Fruit fly (Drosophila melanogaster) whole organism, embryonic: ENCODE measurements around the gene CG12171.

Source experiments
- B-H2 ChIP-seq: fragments of 200-800 bp; sonication (Bioruptor generic); optimal IDR thresholded peaks from 2 replicates; lab custom pipeline; 2018; ENCODE audit warnings: missing biosample characterization, mild to moderate bottlenecking, missing genetic modification characterization
- CG11695 ChIP-seq: fragments of 200-800 bp; sonication (Bioruptor generic); IDR thresholded peaks from 3 replicates; pipeline ENCODE4 v1.3.6; 2022; ENCODE audit warnings: missing biosample characterization, missing genetic modification characterization
- CG12219 ChIP-seq: fragments of 200-800 bp; sonication (Bioruptor generic); optimal IDR thresholded peaks from 3 replicates; lab custom pipeline; 2018; ENCODE audit warnings: missing biosample characterization, mild to moderate bottlenecking, missing genetic modification characterization
- CG13296 ChIP-seq: fragments of 200-800 bp; sonication (Bioruptor generic); optimal IDR thresholded peaks from 3 replicates; lab custom pipeline; 2018; ENCODE audit warnings: missing biosample characterization, mild to moderate bottlenecking, missing genetic modification characterization
- CG13424 ChIP-seq: fragments of 200-800 bp; sonication (Bioruptor generic); optimal IDR thresholded peaks from 2 replicates; lab custom pipeline; 2019; ENCODE audit warnings: missing biosample characterization, mild to moderate bottlenecking, missing genetic modification characterization, moderate library complexity
- CG14965 ChIP-seq: fragments of 200-800 bp; sonication (Bioruptor generic); optimal IDR thresholded peaks from 2 replicates; lab custom pipeline; 2016; ENCODE audit warnings: missing biosample characterization, missing genetic modification characterization, borderline replicate concordance
- CG15269 ChIP-seq: fragments of 200-800 bp; sonication (Bioruptor generic); optimal IDR thresholded peaks from 2 replicates; lab custom pipeline; 2018; ENCODE audit warnings: missing biosample characterization, mild to moderate bottlenecking, missing genetic modification characterization, moderate library complexity
- CG15514 ChIP-seq: fragments of 200-800 bp; sonication (Bioruptor generic); optimal IDR thresholded peaks from 3 replicates; lab custom pipeline; 2017; ENCODE audit warnings: missing biosample characterization, missing genetic modification characterization, mild to moderate bottlenecking, moderate library complexity, missing genetic modification reagents
- CG1602 ChIP-seq: fragments of 200-800 bp; sonication (Bioruptor generic); optimal IDR thresholded peaks from 3 replicates; lab custom pipeline; 2016; ENCODE audit warnings: missing biosample characterization, missing genetic modification characterization
- CG17385 ChIP-seq: fragments of 200-800 bp; sonication (Bioruptor generic); optimal IDR thresholded peaks from 3 replicates; lab custom pipeline; 2018; ENCODE audit warnings: missing biosample characterization, mild to moderate bottlenecking, missing genetic modification characterization
- CG2120 ChIP-seq: fragments of 200-800 bp; sonication (Bioruptor generic); optimal IDR thresholded peaks from 3 replicates; lab custom pipeline; 2016; ENCODE audit warnings: missing biosample characterization, missing genetic modification characterization
- CG30431 ChIP-seq: fragments of 200-800 bp; sonication (Bioruptor generic); optimal IDR thresholded peaks from 2 replicates; lab custom pipeline; 2017; ENCODE audit warnings: missing biosample characterization, missing genetic modification characterization
- CG3163 ChIP-seq: fragments of 200-800 bp; sonication (Bioruptor generic); optimal IDR thresholded peaks from 3 replicates; lab custom pipeline; 2016; ENCODE audit warnings: missing biosample characterization, missing genetic modification characterization
- CG4360 ChIP-seq: fragments of 200-800 bp; sonication (Bioruptor generic); IDR thresholded peaks from 2 replicates; pipeline ENCODE4 v1.3.6; 2022; ENCODE audit warnings: missing biosample characterization, missing genetic modification characterization
- CG4854 ChIP-seq: fragments of 200-800 bp; sonication (Bioruptor generic); optimal IDR thresholded peaks from 2 replicates; lab custom pipeline; 2016; ENCODE audit warnings: missing biosample characterization, missing genetic modification characterization, inconsistent platforms
- CG7357 ChIP-seq: fragments of 200-800 bp; sonication (Bioruptor generic); IDR thresholded peaks from 3 replicates; pipeline ENCODE4 v1.3.6; 2022; ENCODE audit warnings: missing biosample characterization, missing genetic modification characterization
- CG7745 ChIP-seq: fragments of 200-800 bp; sonication (Bioruptor generic); optimal IDR thresholded peaks from 2 replicates; lab custom pipeline; 2018; ENCODE audit warnings: missing biosample characterization, mild to moderate bottlenecking, missing genetic modification characterization, moderate library complexity
- CG8924 ChIP-seq: fragments of 200-800 bp; optimal IDR thresholded peaks from 3 replicates; lab custom pipeline; 2019; ENCODE audit warnings: missing biosample characterization, mild to moderate bottlenecking, missing genetic modification characterization, moderate library complexity
- CG9437 ChIP-seq: fragments of 200-800 bp; sonication (Bioruptor generic); optimal IDR thresholded peaks from 2 replicates; lab custom pipeline; 2018; ENCODE audit warnings: missing biosample characterization, mild to moderate bottlenecking, missing genetic modification characterization
- CG9817 ChIP-seq: fragments of 200-800 bp; sonication (Bioruptor generic); optimal IDR thresholded peaks from 2 replicates; lab custom pipeline; 2018; ENCODE audit warnings: missing biosample characterization, mild to moderate bottlenecking, missing genetic modification characterization, moderate library complexity
- CG9876 ChIP-seq: fragments of 200-800 bp; sonication (Bioruptor generic); optimal IDR thresholded peaks from 2 replicates; lab custom pipeline; 2016; ENCODE audit warnings: missing biosample characterization, missing genetic modification characterization
- CkIIα-i1 ChIP-seq: fragments of 200-800 bp; sonication (Bioruptor generic); IDR thresholded peaks from 2 replicates; pipeline ENCODE4 v1.3.6; 2022; ENCODE audit warnings: missing biosample characterization, missing genetic modification characterization
- Dfd ChIP-seq, 2 experiments: fragments of >200 bp; optimal IDR thresholded peaks; 2 replicates each; lab custom pipeline; 2017; ENCODE audit warnings: missing biosample characterization in 2 of 2, missing genetic modification characterization in 2 of 2
- Fer2 ChIP-seq: fragments of 200-800 bp; sonication (Bioruptor generic); optimal IDR thresholded peaks from 2 replicates; lab custom pipeline; 2018; ENCODE audit warnings: missing biosample characterization, mild to moderate bottlenecking, missing genetic modification characterization, moderate library complexity
- Gug ChIP-seq: fragments of 200-800 bp; sonication (Bioruptor generic); IDR thresholded peaks from 4 replicates; pipeline ENCODE4 v1.3.6; 2022; ENCODE audit warnings: missing biosample characterization, missing genetic modification characterization
- HHEX ChIP-seq: fragments of 200-800 bp; sonication (Bioruptor generic); optimal IDR thresholded peaks from 3 replicates; lab custom pipeline; 2017; ENCODE audit warnings: missing biosample characterization, mild to moderate bottlenecking, missing genetic modification characterization, missing genetic modification reagents
- Hr78 ChIP-seq, 2 experiments: fragments of 200-800 bp in 1 of 2; fragments of >200 bp in 1 of 2; sonication (Bioruptor generic) in 1 of 2; optimal IDR thresholded peaks; 2 replicates each; lab custom pipeline; 2017 to 2019; ENCODE audit warnings: missing biosample characterization in 2 of 2, missing genetic modification characterization in 2 of 2, mild to moderate bottlenecking in 1 of 2, moderate library complexity in 1 of 2
- Hsf ChIP-seq: fragments of 200-800 bp; sonication (Bioruptor generic); optimal IDR thresholded peaks from 3 replicates; lab custom pipeline; 2016; ENCODE audit warnings: missing biosample characterization, missing genetic modification characterization
- Mes4 ChIP-seq: fragments of 200-800 bp; sonication (Bioruptor generic); optimal IDR thresholded peaks from 2 replicates; lab custom pipeline; 2016; ENCODE audit warnings: missing biosample characterization, missing genetic modification characterization
- Nf-YA ChIP-seq: fragments of 200-800 bp; sonication (Bioruptor generic); IDR thresholded peaks from 2 replicates; pipeline ENCODE4 v1.3.6; 2022; ENCODE audit warnings: missing biosample characterization, missing genetic modification characterization
- Opbp ChIP-seq: fragments of 200-800 bp; sonication (Bioruptor generic); IDR thresholded peaks from 3 replicates; pipeline ENCODE4 v1.3.6; 2022; ENCODE audit warnings: missing biosample characterization, missing genetic modification characterization; ENCODE audit not compliant: partially characterized antibody
- Vsx1 ChIP-seq: fragments of 200-800 bp; sonication (Bioruptor generic); optimal IDR thresholded peaks from 2 replicates; lab custom pipeline; 2017; ENCODE audit warnings: missing biosample characterization, mild to moderate bottlenecking, missing genetic modification characterization, missing genetic modification reagents
- Xbp1 ChIP-seq: fragments of 200-800 bp; sonication (Bioruptor generic); optimal IDR thresholded peaks from 3 replicates; lab custom pipeline; 2016; ENCODE audit warnings: missing biosample characterization, mild to moderate bottlenecking, missing genetic modification characterization
- bcd ChIP-seq: fragments of 200-800 bp; sonication (Bioruptor generic); optimal IDR thresholded peaks from 2 replicates; lab custom pipeline; 2017; ENCODE audit warnings: missing biosample characterization, mild to moderate bottlenecking, missing genetic modification characterization
- chinmo ChIP-seq: fragments of 200-800 bp; sonication (Bioruptor generic); IDR thresholded peaks from 4 replicates; pipeline ENCODE4 v1.3.6; 2022; ENCODE audit warnings: missing biosample characterization, missing genetic modification characterization; ENCODE audit not compliant: partially characterized antibody
- dan ChIP-seq: fragments of 200-800 bp; sonication (Bioruptor generic); IDR thresholded peaks from 2 replicates; pipeline ENCODE4 v1.3.6; 2022; ENCODE audit warnings: missing biosample characterization, missing genetic modification characterization
- dmrt99B ChIP-seq: fragments of 200-800 bp; sonication (Bioruptor generic); optimal IDR thresholded peaks from 2 replicates; lab custom pipeline; 2018; ENCODE audit warnings: missing biosample characterization, mild to moderate bottlenecking, missing genetic modification characterization, moderate library complexity
- dpn ChIP-seq, 2 experiments: fragments of 200-800 bp; sonication (Bioruptor generic); optimal IDR thresholded peaks; 3 replicates each; lab custom pipeline; 2016; ENCODE audit warnings: missing biosample characterization in 2 of 2, missing genetic modification characterization in 2 of 2
- fd64A ChIP-seq: fragments of 200-800 bp; sonication (Bioruptor generic); optimal IDR thresholded peaks from 3 replicates; lab custom pipeline; 2018; ENCODE audit warnings: missing biosample characterization, mild to moderate bottlenecking, missing genetic modification characterization
- gsb ChIP-seq: fragments of 200-800 bp; sonication (Bioruptor generic); IDR thresholded peaks from 2 replicates; pipeline ENCODE4 v1.3.6; 2022; ENCODE audit warnings: missing biosample characterization, missing genetic modification characterization
- gsb-n ChIP-seq: fragments of 200-800 bp; sonication (Bioruptor generic); optimal IDR thresholded peaks from 3 replicates; lab custom pipeline; 2018; ENCODE audit warnings: missing biosample characterization, mild to moderate bottlenecking, missing genetic modification characterization
- jing ChIP-seq: fragments of 200-800 bp; sonication (Bioruptor generic); optimal IDR thresholded peaks from 2 replicates; lab custom pipeline; 2018; ENCODE audit warnings: missing biosample characterization, mild to moderate bottlenecking, missing genetic modification characterization
- lmd ChIP-seq: fragments of 200-800 bp; sonication (Bioruptor generic); IDR thresholded peaks from 2 replicates; pipeline ENCODE4 v1.3.6; 2022; ENCODE audit warnings: missing biosample characterization, missing genetic modification characterization
- lola ChIP-seq, 3 experiments: fragments of >200 bp in 2 of 3; fragments of 200-800 bp in 1 of 3; sonication (Bioruptor generic) in 1 of 3; optimal IDR thresholded peaks; 2 replicates each; lab custom pipeline; 2017 to 2019; ENCODE audit warnings: missing biosample characterization in 3 of 3, missing genetic modification characterization in 3 of 3, mild to moderate bottlenecking in 1 of 3, moderate library complexity in 1 of 3
- mam ChIP-seq: fragments of 200-800 bp; sonication (Bioruptor generic); optimal IDR thresholded peaks from 3 replicates; lab custom pipeline; 2016; ENCODE audit warnings: missing biosample characterization, missing genetic modification characterization
- pb ChIP-seq: fragments of 200-800 bp; sonication (Bioruptor generic); optimal IDR thresholded peaks from 3 replicates; lab custom pipeline; 2016; ENCODE audit warnings: missing biosample characterization, missing genetic modification characterization
- pnt ChIP-seq: fragments of 200-800 bp; sonication (Bioruptor generic); optimal IDR thresholded peaks from 3 replicates; lab custom pipeline; 2016; ENCODE audit warnings: missing biosample characterization, missing genetic modification characterization
- tup ChIP-seq: fragments of 200-800 bp; sonication (Bioruptor generic); optimal IDR thresholded peaks from 2 replicates; lab custom pipeline; 2016; ENCODE audit warnings: missing biosample characterization, mild to moderate bottlenecking, missing genetic modification characterization, moderate library complexity
- vvl ChIP-seq: fragments of 200-800 bp; sonication (Bioruptor generic); IDR thresholded peaks from 2 replicates; pipeline ENCODE4 v1.3.6; 2022; ENCODE audit warnings: missing biosample characterization, missing genetic modification characterization

CG12171 gene

DNA sequence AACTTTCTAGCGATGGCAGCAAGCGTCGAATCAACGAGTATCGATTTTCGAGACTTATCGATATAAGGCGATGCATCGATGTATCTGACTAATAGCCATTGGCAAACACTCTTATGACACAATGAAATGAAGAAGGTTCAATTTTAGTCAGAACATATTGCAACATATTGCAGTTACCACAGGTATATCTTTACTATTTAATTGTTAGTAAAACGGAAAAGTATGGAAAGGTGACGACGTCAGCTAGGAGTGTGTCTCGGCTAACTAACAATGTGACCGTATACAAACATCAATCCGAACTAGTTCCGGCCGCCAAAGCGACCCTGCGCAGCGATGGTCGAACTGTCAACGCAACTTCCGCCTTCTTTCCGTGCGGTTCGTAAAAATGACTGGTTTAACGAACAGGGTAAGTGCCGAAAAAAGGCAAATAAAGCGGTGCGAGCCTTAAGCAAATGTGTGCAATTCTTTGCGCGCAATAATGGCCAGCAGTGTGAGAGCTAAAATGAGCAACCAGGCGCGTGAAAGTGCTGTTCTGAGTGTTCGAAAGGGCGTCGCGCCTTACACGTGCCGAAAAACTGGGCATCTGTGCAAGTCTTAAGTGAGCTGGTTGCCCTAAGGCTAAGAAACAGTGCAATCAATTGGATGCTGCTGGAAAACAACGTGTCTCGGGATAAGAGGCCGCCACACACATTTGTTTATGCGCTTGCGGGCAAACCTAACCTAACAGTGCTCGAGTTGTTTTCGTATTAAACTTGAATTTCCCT, 9.1 kb upstream of the CG12171 start, which contains the start of the genes Dph4, Spec2 and RpL13A (continued):
- TF ChIP-seq vvl (GFP tag; lab: Robert Waterston, UW) = no peak
- TF ChIP-seq gsb-n (tag; lab: Kevin White, UChicago) = peak; percentile 85
- TF ChIP-seq dan (GFP tag; lab: Robert Waterston, UW) = no peak
- TF ChIP-seq CG14965 (GFP tag; lab: Kevin White, UChicago) = peak; percentile 83
- TF ChIP-seq CG13296 (GFP tag; lab: Kevin White, UChicago) = peak; percentile 95
- peak; percentile 71 for TF ChIP-seq CG2120 (GFP tag; lab: Kevin White, UChicago)
- peak; percentile 74 for TF ChIP-seq tup (GFP tag; lab: Kevin White, UChicago)
- TF ChIP-seq CG11695 (GFP tag; lab: Robert Waterston, UW) = no peak
- TF ChIP-seq Dfd (GFP tag; optimal IDR thresholded peaks at IDR 0.05; lab: Kevin White, UChicago) = no peak
- TF ChIP-seq CG7745 (tag; lab: Kevin White, UChicago) = no peak
- no peak for TF ChIP-seq CG4360
- TF ChIP-seq B-H2 (GFP tag; lab: Kevin White, UChicago) = peak; percentile 97
- TF ChIP-seq pb (GFP tag; lab: Kevin White, UChicago) = peak; percentile 95
- peak; percentile 89 for TF ChIP-seq Fer2 (tag; lab: Kevin White, UChicago)
- TF ChIP-seq CG9817 = peak; percentile 90
- TF ChIP-seq lola (GFP tag; optimal IDR thresholded peaks at IDR 0.05; lab: Kevin White, UChicago) = peak in 1 of 3 experiments; percentile 70
- TF ChIP-seq dmrt99B = no peak
- peak; percentile 82 for TF ChIP-seq CG9437 (GFP tag; lab: Kevin White, UChicago)
- no peak for TF ChIP-seq Opbp (GFP tag; lab: Robert Waterston, UW)
- peak; percentile 87 for TF ChIP-seq CG8924 (tag; lab: Kevin White, UChicago)
- TF ChIP-seq jing = peak; percentile 72
- peak; percentile 82 for TF ChIP-seq CG15269 (tag; lab: Kevin White, UChicago)
- peak; percentile 89 for TF ChIP-seq CG4854
- peak; percentile 87 for TF ChIP-seq Hsf (GFP tag; lab: Kevin White, UChicago)
- TF ChIP-seq lmd (GFP tag; lab: Robert Waterston, UW) = no peak
- peak; percentile 89 for TF ChIP-seq Xbp1 (GFP tag; lab: Kevin White, UChicago)
- peak; percentile 86 for TF ChIP-seq CG30431 (GFP tag; lab: Kevin White, UChicago)
- peak; percentile 92 for TF ChIP-seq Vsx1 (GFP tag; lab: Kevin White, UChicago)
- TF ChIP-seq CG12219 = peak; percentile 91
- no peak for TF ChIP-seq Gug (GFP tag; lab: Robert Waterston, UW)
- peak; percentile 81 to 93 for TF ChIP-seq dpn (GFP tag; optimal IDR thresholded peaks at IDR 0.05; lab: Kevin White, UChicago)
- peak; percentile 96 for TF ChIP-seq HHEX
- no peak for TF ChIP-seq Nf-YA (GFP tag; lab: Robert Waterston, UW)
- TF ChIP-seq CG1602 (GFP tag; lab: Kevin White, UChicago) = peak; percentile 77
- TF ChIP-seq chinmo = no peak
- TF ChIP-seq Hr78 (GFP tag; optimal IDR thresholded peaks at IDR 0.05; lab: Kevin White, UChicago) = peak in 1 of 2 experiments; percentile 52
- peak; percentile 92 for TF ChIP-seq CG9876
- no peak for TF ChIP-seq CG7357 (GFP tag; lab: Robert Waterston, UW)
- peak; percentile 54 for TF ChIP-seq pnt (GFP tag; lab: Kevin White, UChicago)
- peak; percentile 96 for TF ChIP-seq bcd (GFP tag; lab: Kevin White, UChicago)
- TF ChIP-seq CG3163 (GFP tag; lab: Kevin White, UChicago) = peak; percentile 84
- TF ChIP-seq Mes4 = peak; percentile 98
- TF ChIP-seq CkIIα-i1 (GFP tag; lab: Robert Waterston, UW) = no peak
- TF ChIP-seq CG13424 (tag; lab: Kevin White, UChicago) = peak; percentile 72
- peak; percentile 91 for TF ChIP-seq CG17385
- peak; percentile 84 for TF ChIP-seq mam
- peak; percentile 95 for TF ChIP-seq fd64A
- TF ChIP-seq gsb (GFP tag; lab: Robert Waterston, UW) = no peak
- peak; percentile 100 for TF ChIP-seq CG15514 (GFP tag; lab: Kevin White, UChicago)
